Fruit fly (Drosophila melanogaster): ENCODE measurements around the gene CG9636.
A peak's percentile ranks its signal among the peaks of the same experiment; 100 is the strongest.

Gene CG9636

dm6 chr3R:8264302-8265080, 20.9 kb upstream of the CG9636 start, which contains the start of the genes RPA1 and Mcm2 (continued):
- TF ChIP-seq pdm3 (GFP tag; optimal IDR thresholded peaks at IDR 0.05) = no peak
- peak; percentile 88 for TF ChIP-seq CG32006 (GFP tag; optimal IDR thresholded peaks at IDR 0.05)
- TF ChIP-seq vri (GFP tag; optimal IDR thresholded peaks at IDR 0.05) = no peak
- no peak for TF ChIP-seq Hr38 (GFP tag; optimal IDR thresholded peaks at IDR 0.05)
- peak; percentile 86 for TF ChIP-seq lz (GFP tag; optimal IDR thresholded peaks at IDR 0.05)
- TF ChIP-seq Sox102F (GFP tag; optimal IDR thresholded peaks at IDR 0.05) = peak; percentile 68
- TF ChIP-seq Gug (GFP tag; IDR thresholded peaks at IDR 0.05) = peak; percentile 67
- TF ChIP-seq ss (GFP tag; optimal IDR thresholded peaks at IDR 0.05) = no peak
- peak; percentile 74 for TF ChIP-seq Eip75B (GFP tag; optimal IDR thresholded peaks at IDR 0.05)
- peak; percentile 94 for TF ChIP-seq svp (GFP tag)
- TF ChIP-seq CG6808 (GFP tag; optimal IDR thresholded peaks at IDR 0.05) = peak; percentile 67
- TF ChIP-seq Sox14 (GFP tag; optimal IDR thresholded peaks at IDR 0.05) = peak; percentile 66

- TF ChIP-seq CG4318 (GFP tag; optimal IDR thresholded peaks at IDR 0.05) (no peak), Lpt (GFP tag; optimal IDR thresholded peaks at IDR 0.05) (no peak), pdm3 (GFP tag; optimal IDR thresholded peaks at IDR 0.05) (no peak), lz (GFP tag; optimal IDR thresholded peaks at IDR 0.05) (no peak), OdsH (GFP tag; optimal IDR thresholded peaks at IDR 0.05) (no peak), CG6276 (GFP tag; optimal IDR thresholded peaks at IDR 0.05) (no peak), CG15336 (GFP tag; IDR thresholded peaks at IDR 0.05) (no peak), fkh (GFP tag; optimal IDR thresholded peaks at IDR 0.05) (no peak), CG3919 (GFP tag; optimal IDR thresholded peaks at IDR 0.05) (no peak), Ets96B (tag; optimal IDR thresholded peaks at IDR 0.05) (no peak), CG11762 (GFP tag; optimal IDR thresholded peaks at IDR 0.05; ENCODE audit: insufficient read depth) (no peak), Smox (GFP tag; optimal IDR thresholded peaks at IDR 0.05) (no peak), fd59A (GFP tag; optimal IDR thresholded peaks at IDR 0.05) (no peak), Sox14 (GFP tag; optimal IDR thresholded peaks at IDR 0.05) (no peak), esn (GFP tag; optimal IDR thresholded peaks at IDR 0.05) (no peak), Blimp-1 (GFP tag; optimal IDR thresholded peaks at IDR 0.05) (no peak)
These were observed 18.0 kb upstream of the CG9636 start for dm6 chr3R:8261634-8262033.

- TF ChIP-seq topi (GFP tag; optimal IDR thresholded peaks at IDR 0.05) (no peak), achi (GFP tag; optimal IDR thresholded peaks at IDR 0.05) (no peak), CG10669 (GFP tag; optimal IDR thresholded peaks at IDR 0.05) (no peak), esn (GFP tag; optimal IDR thresholded peaks at IDR 0.05) (no peak), CG11762 (GFP tag; optimal IDR thresholded peaks at IDR 0.05; ENCODE audit: insufficient read depth) (no peak), CG6808 (GFP tag; optimal IDR thresholded peaks at IDR 0.05) (no peak), CG6276 (GFP tag; optimal IDR thresholded peaks at IDR 0.05) (peak; percentile 71), CG31627 (GFP tag; optimal IDR thresholded peaks at IDR 0.05) (no peak), Blimp-1 (GFP tag; optimal IDR thresholded peaks at IDR 0.05) (no peak), fd85E (GFP tag; optimal IDR thresholded peaks at IDR 0.05) (no peak), Eip93F (GFP tag; optimal IDR thresholded peaks at IDR 0.05) (no peak), spab (GFP tag; optimal IDR thresholded peaks at IDR 0.05) (no peak), CG15336 (GFP tag; IDR thresholded peaks at IDR 0.05) (peak; percentile 86), Met (GFP tag; optimal IDR thresholded peaks at IDR 0.05) (no peak), CG32006 (GFP tag; optimal IDR thresholded peaks at IDR 0.05) (peak; percentile 77), Lpt (GFP tag; optimal IDR thresholded peaks at IDR 0.05) (peak; percentile 58), Eip75B (GFP tag; optimal IDR thresholded peaks at IDR 0.05) (no peak), Sox102F (GFP tag; optimal IDR thresholded peaks at IDR 0.05) (no peak), fd59A (GFP tag; optimal IDR thresholded peaks at IDR 0.05) (no peak), vri (GFP tag; optimal IDR thresholded peaks at IDR 0.05) (no peak), svp (GFP tag) (no peak), CG9139 (GFP tag; optimal IDR thresholded peaks at IDR 0.05) (no peak), CG8319 (GFP tag; optimal IDR thresholded peaks at IDR 0.05) (no peak), Sox15 (GFP tag; optimal IDR thresholded peaks at IDR 0.05) (no peak), CG7368 (GFP tag; optimal IDR thresholded peaks at IDR 0.05) (no peak), CG34406 (GFP tag; optimal IDR thresholded peaks at IDR 0.05) (no peak), fkh (GFP tag; optimal IDR thresholded peaks at IDR 0.05) (no peak), net (GFP tag; optimal IDR thresholded peaks at IDR 0.05) (no peak), CG3032 (tag; optimal IDR thresholded peaks at IDR 0.05) (no peak), OdsH (GFP tag; optimal IDR thresholded peaks at IDR 0.05) (peak; percentile 39), CG6163 (GFP tag; IDR thresholded peaks at IDR 0.05) (no peak), lz (GFP tag; optimal IDR thresholded peaks at IDR 0.05) (no peak), CG6792 (GFP tag; optimal IDR thresholded peaks at IDR 0.05) (no peak), Hr39 (GFP tag; optimal IDR thresholded peaks at IDR 0.05) (no peak), Hr4 (GFP tag; optimal IDR thresholded peaks at IDR 0.05) (peak; percentile 73), CG11902 (GFP tag; optimal IDR thresholded peaks at IDR 0.05) (no peak)
These were observed 12.4 kb upstream of the CG9636 start for dm6 chr3R:8256040-8256439.
